Fruit fly (Drosophila melanogaster): Measurements from ENCODE around the gene CG17380.

Gene CG17380

dm6 chr3R:23356920-23357386 lies 46.6 kb downstream of the CG17380 start (continued):
- TF ChIP-seq CG5245 (GFP tag; optimal IDR thresholded peaks at IDR 0.05) (peak; percentile 36), Elba2 (GFP tag; optimal IDR thresholded peaks at IDR 0.05) (no peak), CG32532 (GFP tag; IDR thresholded peaks at IDR 0.05) (peak; percentile 86), Taf1 (GFP tag; IDR thresholded peaks at IDR 0.05) (peak; percentile 65), NK7.1 (GFP tag; optimal IDR thresholded peaks at IDR 0.05) (no peak), h (optimal IDR thresholded peaks at IDR 0.05) (no peak), Dip3 (GFP tag; optimal IDR thresholded peaks at IDR 0.05) (no peak), ham (GFP tag; IDR thresholded peaks at IDR 0.05) (no peak), H2.0 (GFP tag; IDR thresholded peaks at IDR 0.05) (peak; percentile 73), C15 (GFP tag; IDR thresholded peaks at IDR 0.05) (0 out of 3 replicates have a peak, but pooled peaks have one; percentile 59), CG17361 (GFP tag; IDR thresholded peaks at IDR 0.05) (peak; percentile 80), Gsc (GFP tag; IDR thresholded peaks at IDR 0.05) (no peak), Ptx1 (GFP tag; IDR thresholded peaks at IDR 0.05) (peak; percentile 89), CG6272 (GFP tag; IDR thresholded peaks at IDR 0.05) (no peak), knrl (GFP tag; IDR thresholded peaks at IDR 0.05; ENCODE audit: partially characterized antibody) (no peak), disco-r (GFP tag; optimal IDR thresholded peaks at IDR 0.05) (no peak), Dll (GFP tag; IDR thresholded peaks at IDR 0.05; ENCODE audit: partially characterized antibody) (no peak), CG3407 (GFP tag; optimal IDR thresholded peaks at IDR 0.05) (peak; percentile 66), dmrt11E (tag; optimal IDR thresholded peaks at IDR 0.05) (peak; percentile 89), CkIIα-i1 (GFP tag; IDR thresholded peaks at IDR 0.05) (no peak), Hand (GFP tag; optimal IDR thresholded peaks at IDR 0.05) (peak; percentile 84), Lhr (GFP tag; optimal IDR thresholded peaks at IDR 0.05) (peak; percentile 13), kah (GFP tag; optimal IDR thresholded peaks at IDR 0.05) (peak; percentile 45), CG13287 (GFP tag; IDR thresholded peaks at IDR 0.05; ENCODE audit: partially characterized antibody) (no peak), CG9932 (GFP tag; IDR thresholded peaks at IDR 0.05) (peak; percentile 66), NC2β (GFP tag; optimal IDR thresholded peaks at IDR 0.05) (no peak), unc-4 (GFP tag; IDR thresholded peaks at IDR 0.05; ENCODE audit: partially characterized antibody) (no peak), dysf (GFP tag; IDR thresholded peaks at IDR 0.05) (peak; percentile 88), CG7786 (GFP tag; optimal IDR thresholded peaks at IDR 0.05) (no peak), Hey (tag; optimal IDR thresholded peaks at IDR 0.05) (no peak), CG17912 (GFP tag; optimal IDR thresholded peaks at IDR 0.05) (peak; percentile 40), insv (GFP tag; optimal IDR thresholded peaks at IDR 0.05) (peak in 1 of 2 experiments; percentile 46), CG13775 (GFP tag; optimal IDR thresholded peaks at IDR 0.05) (peak; percentile 82), ac (GFP tag; optimal IDR thresholded peaks at IDR 0.05) (no peak), fu2 (GFP tag; optimal IDR thresholded peaks at IDR 0.05) (no peak), ara (GFP tag; IDR thresholded peaks at IDR 0.05) (peak; percentile 50; the same call in 1 of the 2 replicates), vfl (GFP tag; optimal IDR thresholded peaks at IDR 0.05) (no peak), CG4820 (GFP tag; optimal IDR thresholded peaks at IDR 0.05) (peak; percentile 51), Oli (tag; optimal IDR thresholded peaks at IDR 0.05) (peak; percentile 93), Gug (GFP tag; IDR thresholded peaks at IDR 0.05) (no peak), ftz-f1 (GFP tag; optimal IDR thresholded peaks at IDR 0.05) (no peak), Sry-δ (GFP tag; optimal IDR thresholded peaks at IDR 0.05) (no peak), tio (GFP tag; optimal IDR thresholded peaks at IDR 0.05) (no peak), cwo (GFP tag; optimal IDR thresholded peaks at IDR 0.05) (peak; percentile 62), inv (GFP tag; IDR thresholded peaks at IDR 0.05; ENCODE audit: partially characterized antibody) (no peak), tgo (GFP tag; IDR thresholded peaks at IDR 0.05) (peak; percentile 80), nau (GFP tag; optimal IDR thresholded peaks at IDR 0.05) (no peak), CG17186 (GFP tag; optimal IDR thresholded peaks at IDR 0.05) (no peak), MBD-R2 (GFP tag; IDR thresholded peaks at IDR 0.05) (no peak), onecut (GFP tag; IDR thresholded peaks at IDR 0.05) (peak; percentile 52), HLH3B (GFP tag; IDR thresholded peaks at IDR 0.05) (peak; percentile 71), CG10431 (GFP tag; optimal IDR thresholded peaks at IDR 0.05) (no peak)

All from whole organism, embryonic.